Worm (Caenorhabditis elegans): ENCODE measurements around the gene F47G3.3.
A peak's percentile ranks its signal among the peaks of the same experiment; 100 is the strongest.

F47G3.3 gene

ce11 chrX:2362872-2363271 lies 12.9 kb upstream of the F47G3.3 start:
- TF ChIP-seq sem-2 (GFP tag; optimal IDR thresholded peaks at IDR 0.05), result no peak
- TF ChIP-seq unc-120 (tag; optimal IDR thresholded peaks at IDR 0.05; ENCODE audit: poor library complexity, severe bottlenecking), result no peak

- TF ChIP-seq nhr-237 (tag; optimal IDR thresholded peaks at IDR 0.05) (peak; percentile 61), ham-2 (GFP tag; optimal IDR thresholded peaks at IDR 0.05) (no peak)
Observed at ce11 chrX:2364703-2365299, 11.0 kb upstream of the F47G3.3 start.

ce11 chrX:2365890-2366289 lies 9.9 kb upstream of the F47G3.3 start, which contains the start of gene T24D8.6:
Gene T24D8.6 (minus strand): TSS chrX:2365990.
- TF ChIP-seq nhr-28 (tag; optimal IDR thresholded peaks at IDR 0.05) (no peak), unc-62 (GFP tag; optimal IDR thresholded peaks at IDR 0.05) (no peak), mls-2 (tag; optimal IDR thresholded peaks at IDR 0.05) (no peak), lin-32 (GFP tag; optimal IDR thresholded peaks at IDR 0.05) (no peak), ceh-43 (GFP tag; optimal IDR thresholded peaks at IDR 0.05) (no peak), ceh-83 (GFP tag; optimal IDR thresholded peaks at IDR 0.05) (no peak), hlh-1 (tag; optimal IDR thresholded peaks at IDR 0.05) (no peak), nhr-2 (tag; optimal IDR thresholded peaks at IDR 0.05) (no peak), nhr-76 (tag; optimal IDR thresholded peaks at IDR 0.05) (no peak), sptf-1 (tag; optimal IDR thresholded peaks at IDR 0.05) (no peak), unc-120 (tag; optimal IDR thresholded peaks at IDR 0.05; ENCODE audit: poor library complexity, severe bottlenecking) (no peak)

- TF ChIP-seq snpc-4 (tag; optimal IDR thresholded peaks at IDR 0.05) (no peak), hlh-1 (tag; optimal IDR thresholded peaks at IDR 0.05) (no peak), ceh-39 (tag; optimal IDR thresholded peaks at IDR 0.05) (peak; percentile 75), mls-2 (tag; optimal IDR thresholded peaks at IDR 0.05) (peak; percentile 51), blmp-1 (tag; optimal IDR thresholded peaks at IDR 0.05) (no peak), mep-1 (tag; optimal IDR thresholded peaks at IDR 0.05) (peak; percentile 54), ztf-11 (tag; optimal IDR thresholded peaks at IDR 0.05) (peak; percentile 56), drap-1 (GFP tag; optimal IDR thresholded peaks at IDR 0.05) (peak; percentile 49), M03D4.4 (tag; optimal IDR thresholded peaks at IDR 0.05) (peak; percentile 15), unc-120 (tag; optimal IDR thresholded peaks at IDR 0.05; ENCODE audit: poor library complexity, severe bottlenecking) (peak; percentile 16), pha-4 (tag; optimal IDR thresholded peaks at IDR 0.05) (peak; percentile 80), cnd-1 (tag; optimal IDR thresholded peaks at IDR 0.05) (peak; percentile 70), zip-8 (tag; optimal IDR thresholded peaks at IDR 0.05) (no peak), ham-2 (GFP tag; optimal IDR thresholded peaks at IDR 0.05) (peak; percentile 18), nhr-76 (tag; optimal IDR thresholded peaks at IDR 0.05) (no peak), sptf-1 (tag; optimal IDR thresholded peaks at IDR 0.05) (peak; percentile 16), sem-2 (GFP tag; optimal IDR thresholded peaks at IDR 0.05) (peak; percentile 10), nhr-2 (tag; optimal IDR thresholded peaks at IDR 0.05) (peak; percentile 27), nhr-237 (tag; optimal IDR thresholded peaks at IDR 0.05) (no peak)
Observed at ce11 chrX:2368042-2368814, 7.6 kb upstream of the F47G3.3 start.

ce11 chrX:2369073-2369472 lies 6.7 kb upstream of the F47G3.3 start:
- no peak for TF ChIP-seq ham-2 (GFP tag; optimal IDR thresholded peaks at IDR 0.05)
- no peak for TF ChIP-seq nhr-12 (tag; optimal IDR thresholded peaks at IDR 0.05)

ce11 chrX:2370655-2371054 lies 5.1 kb upstream of the F47G3.3 start:
- TF ChIP-seq bed-3 (GFP tag; optimal IDR thresholded peaks at IDR 0.05) (no peak), sptf-1 (tag; optimal IDR thresholded peaks at IDR 0.05) (no peak), mep-1 (tag; optimal IDR thresholded peaks at IDR 0.05) (no peak), ham-2 (GFP tag; optimal IDR thresholded peaks at IDR 0.05) (no peak), ceh-83 (GFP tag; optimal IDR thresholded peaks at IDR 0.05) (no peak), mls-2 (tag; optimal IDR thresholded peaks at IDR 0.05) (no peak), elt-3 (tag; optimal IDR thresholded peaks at IDR 0.05) (no peak), sem-2 (GFP tag; optimal IDR thresholded peaks at IDR 0.05) (no peak), nhr-2 (tag; optimal IDR thresholded peaks at IDR 0.05) (no peak), snpc-4 (tag; optimal IDR thresholded peaks at IDR 0.05) (no peak), ces-1 (GFP tag; optimal IDR thresholded peaks at IDR 0.05) (no peak), flh-1 (GFP tag; optimal IDR thresholded peaks at IDR 0.05) (no peak), ceh-39 (tag; optimal IDR thresholded peaks at IDR 0.05) (no peak), zip-8 (tag; optimal IDR thresholded peaks at IDR 0.05) (no peak), ceh-43 (GFP tag; optimal IDR thresholded peaks at IDR 0.05) (no peak), nhr-28 (tag; optimal IDR thresholded peaks at IDR 0.05) (no peak), lin-13 (tag; optimal IDR thresholded peaks at IDR 0.05) (no peak)
